Worm (Caenorhabditis elegans) whole organism, L4 larva: ENCODE measurements around the gene srw-109.
A peak's percentile ranks its signal among the peaks of the same experiment; 100 is the strongest.

Experiments
- F10B5.3 ChIP-seq: sonication (generic microtip); optimal IDR thresholded peaks from 2 replicates; lab custom pipeline; 2016; ENCODE audit warnings: mild to moderate bottlenecking, missing genetic modification characterization, missing compliant biosample characterization
- F44E2.7 ChIP-seq: fragments of 200-800 bp; sonication (Bioruptor generic); IDR thresholded peaks from 2 replicates; pipeline ENCODE4 v2.1.2; 2022; ENCODE audit warnings: missing genetic modification characterization, missing compliant biosample characterization
- R02D3.7 ChIP-seq: fragments of 150-350 bp; sonication (generic microtip); optimal IDR thresholded peaks from 3 replicates; lab custom pipeline; 2014; ENCODE audit warnings: missing biosample characterization, missing genetic modification characterization
- T20F7.1 ChIP-seq: fragments of 200-800 bp; sonication (Bioruptor generic); optimal IDR thresholded peaks from 2 replicates; lab custom pipeline; 2018; ENCODE audit warnings: mild to moderate bottlenecking, missing genetic modification characterization, missing compliant biosample characterization
- Y48G9A.11 ChIP-seq: fragments of 200-800 bp; sonication (Bioruptor generic); IDR thresholded peaks from 2 replicates; pipeline ENCODE4 v1.3.6; 2022; ENCODE audit warnings: missing genetic modification reagents, missing genetic modification characterization, missing compliant biosample characterization
- Y75B8A.6 ChIP-seq: fragments of 200-800 bp; sonication (Bioruptor generic); IDR thresholded peaks from 2 replicates; pipeline ENCODE4 v1.3.6; 2022; ENCODE audit warnings: missing genetic modification reagents, missing genetic modification characterization, missing compliant biosample characterization
- aha-1 ChIP-seq: fragments of 150-350 bp; peaks from one replicate; lab custom pipeline; 2014; ENCODE audit warnings: missing biosample characterization, missing genetic modification characterization
- ama-1 ChIP-seq: fragments of 150-350 bp; optimal IDR thresholded peaks from 2 replicates; lab custom pipeline; 2014; ENCODE audit warnings: inconsistent platforms, mixed read lengths
- arid-1 ChIP-seq: fragments of 200-800 bp; sonication (Bioruptor generic); conservative IDR thresholded peaks from 2 replicates; pipeline ENCODE4 v1.3.6; 2022; ENCODE audit warnings: missing genetic modification reagents, missing genetic modification characterization, missing compliant biosample characterization
- ceh-20 ChIP-seq: fragments of 200-800 bp; sonication (Bioruptor generic); IDR thresholded peaks from 2 replicates; pipeline ENCODE4 v1.3.6; 2022; ENCODE audit warnings: missing genetic modification reagents, missing genetic modification characterization, missing compliant biosample characterization
- ceh-28 ChIP-seq: fragments of 150-350 bp; optimal IDR thresholded peaks from 2 replicates; lab custom pipeline; 2014; ENCODE audit warnings: missing biosample characterization, missing genetic modification reagents, missing genetic modification characterization
- ceh-44 ChIP-seq: fragments of 200-800 bp; sonication (Bioruptor generic); IDR thresholded peaks from 2 replicates; pipeline ENCODE4 v1.3.6; 2022; ENCODE audit warnings: missing genetic modification reagents, missing genetic modification characterization, missing compliant biosample characterization
- ceh-82 ChIP-seq: sonication (generic microtip); optimal IDR thresholded peaks from 2 replicates; lab custom pipeline; 2017; ENCODE audit warnings: missing biosample characterization, missing genetic modification characterization
- daf-16 ChIP-seq, 3 experiments: sonication (generic microtip); optimal IDR thresholded peaks; 2 replicates each; lab custom pipeline; 2016 to 2017; ENCODE audit warnings: missing genetic modification characterization in 3 of 3, missing genetic modification reagents in 3 of 3, mild to moderate bottlenecking in 2 of 3, missing compliant biosample characterization in 2 of 3, missing biosample characterization in 1 of 3, moderate library complexity in 1 of 3
- daf-8 ChIP-seq: fragments of 200-800 bp; sonication (Bioruptor generic); IDR thresholded peaks from 2 replicates; pipeline ENCODE4 v1.3.6; 2022; ENCODE audit warnings: missing genetic modification characterization, missing compliant biosample characterization
- dmd-6 ChIP-seq: fragments of 200-800 bp; sonication (Bioruptor generic); IDR thresholded peaks from 2 replicates; pipeline ENCODE4 v1.3.6; 2022; ENCODE audit warnings: missing genetic modification reagents, missing genetic modification characterization, missing compliant biosample characterization
- dve-1 ChIP-seq: sonication (generic microtip); optimal IDR thresholded peaks from 2 replicates; lab custom pipeline; 2017; ENCODE audit warnings: antibody characterized with exemption, mild to moderate bottlenecking, missing genetic modification characterization, missing compliant biosample characterization; ENCODE audit not compliant: insufficient read depth
- egl-27 ChIP-seq: sonication (generic microtip); optimal IDR thresholded peaks from 3 replicates; lab custom pipeline; 2017; ENCODE audit warnings: missing biosample characterization, missing genetic modification reagents, missing genetic modification characterization
- hif-1 ChIP-seq, 2 experiments: sonication (generic microtip); optimal IDR thresholded peaks; 2 replicates each; lab custom pipeline; 2016 to 2017; ENCODE audit warnings: missing compliant biosample characterization in 2 of 2, missing genetic modification characterization in 2 of 2, missing genetic modification reagents in 2 of 2, missing genotype in 2 of 2, mild to moderate bottlenecking in 1 of 2
- hlh-11 ChIP-seq: fragments of 200-800 bp; sonication (Bioruptor generic); optimal IDR thresholded peaks from 2 replicates; lab custom pipeline; 2018; ENCODE audit warnings: mild to moderate bottlenecking, missing genetic modification characterization, missing compliant biosample characterization
- hmg-1.1 ChIP-seq: fragments of 200-800 bp; sonication (Bioruptor generic); IDR thresholded peaks from 2 replicates; pipeline ENCODE4 v1.3.6; 2022; ENCODE audit warnings: missing genetic modification reagents, missing genetic modification characterization, missing compliant biosample characterization
- lin-13 ChIP-seq: fragments of 150-350 bp; optimal IDR thresholded peaks from 2 replicates; lab custom pipeline; 2014; ENCODE audit warnings: missing biosample characterization, missing genetic modification reagents, missing genetic modification characterization
- lin-29 ChIP-seq: fragments of 200-800 bp; sonication (Bioruptor generic); IDR thresholded peaks from 2 replicates; pipeline ENCODE4 v1.3.6; 2022; ENCODE audit warnings: missing genetic modification reagents, missing genetic modification characterization, missing compliant biosample characterization
- lin-38 ChIP-seq: fragments of 200-800 bp; sonication (Bioruptor generic); IDR thresholded peaks from 2 replicates; pipeline ENCODE4 v1.3.6; 2022; ENCODE audit warnings: missing genetic modification reagents, missing genetic modification characterization, missing compliant biosample characterization
- madf-5 ChIP-seq, 2 experiments: fragments of 200-800 bp; sonication (Bioruptor generic); IDR thresholded peaks; 2 replicates each; pipeline ENCODE4 v1.3.6; 2022; ENCODE audit warnings: missing compliant biosample characterization in 2 of 2, missing genetic modification characterization in 2 of 2
- madf-9 ChIP-seq: fragments of 200-800 bp; sonication (Bioruptor generic); conservative IDR thresholded peaks from 2 replicates; pipeline ENCODE4 v1.3.6; 2022; ENCODE audit warnings: missing genetic modification reagents, missing genetic modification characterization, missing compliant biosample characterization
- mes-2 ChIP-seq: sonication (generic microtip); optimal IDR thresholded peaks from 2 replicates; lab custom pipeline; 2016; ENCODE audit warnings: missing genotype, mild to moderate bottlenecking, missing genetic modification characterization, missing compliant biosample characterization; ENCODE audit not compliant: poor library complexity, severe bottlenecking
- nhr-11 ChIP-seq: fragments of 150-350 bp; optimal IDR thresholded peaks from 2 replicates; lab custom pipeline; 2014; ENCODE audit warnings: missing biosample characterization, missing genetic modification characterization
- nhr-41 ChIP-seq: fragments of 200-800 bp; sonication (Bioruptor generic); IDR thresholded peaks from 2 replicates; pipeline ENCODE4 v1.3.6; 2022; ENCODE audit warnings: missing genetic modification reagents, missing genetic modification characterization, missing compliant biosample characterization
- nhr-6 ChIP-seq: fragments of 150-350 bp; optimal IDR thresholded peaks from 2 replicates; lab custom pipeline; 2014; ENCODE audit warnings: missing biosample characterization, missing genetic modification characterization
- nhr-77 ChIP-seq: fragments of 150-350 bp; optimal IDR thresholded peaks from 2 replicates; lab custom pipeline; 2014; ENCODE audit warnings: missing biosample characterization, missing genetic modification characterization
- pha-4 ChIP-seq, 2 experiments: fragments of 150-350 bp in 1 of 2; fragments of 200-800 bp in 1 of 2; sonication (Bioruptor generic) in 1 of 2; IDR thresholded peaks in 1 of 2; optimal IDR thresholded peaks in 1 of 2; 2 replicates each; pipeline versions ENCODE4 v1.3.6 to Lab custom; 2014 to 2022; ENCODE audit warnings: missing genetic modification characterization in 2 of 2, missing genetic modification reagents in 2 of 2, missing biosample characterization in 1 of 2, missing compliant biosample characterization in 1 of 2
- php-3 ChIP-seq: fragments of 200-800 bp; sonication (Bioruptor generic); IDR thresholded peaks from 2 replicates; pipeline ENCODE4 v1.3.6; 2022; ENCODE audit warnings: missing genetic modification reagents, missing genetic modification characterization, missing compliant biosample characterization
- pqm-1 ChIP-seq: sonication (generic microtip); optimal IDR thresholded peaks from 2 replicates; lab custom pipeline; 2017; ENCODE audit warnings: missing biosample characterization, missing genetic modification characterization
- saeg-2 ChIP-seq: fragments of 200-800 bp; sonication (Bioruptor generic); IDR thresholded peaks from 2 replicates; pipeline ENCODE4 v1.3.6; 2022; ENCODE audit warnings: missing genetic modification reagents, missing genetic modification characterization, missing compliant biosample characterization
- snpc-1.2 ChIP-seq: fragments of 200-800 bp; sonication (Bioruptor generic); IDR thresholded peaks from 2 replicates; pipeline ENCODE4 v1.3.6; 2022; ENCODE audit warnings: missing genetic modification reagents, missing genetic modification characterization, missing compliant biosample characterization
- snpc-4 ChIP-seq: fragments of 150-350 bp; optimal IDR thresholded peaks from 2 replicates; lab custom pipeline; 2014; ENCODE audit warnings: missing biosample characterization, missing genetic modification characterization
- spr-1 ChIP-seq: sonication (generic microtip); optimal IDR thresholded peaks from 2 replicates; lab custom pipeline; 2016; ENCODE audit warnings: mild to moderate bottlenecking, missing genetic modification characterization, missing compliant biosample characterization
- tag-97 ChIP-seq: fragments of 200-800 bp; sonication (Bioruptor generic); IDR thresholded peaks from 2 replicates; pipeline ENCODE4 v1.3.6; 2022; ENCODE audit warnings: missing genetic modification characterization, missing compliant biosample characterization
- unc-130 ChIP-seq: sonication (generic microtip); optimal IDR thresholded peaks from 2 replicates; lab custom pipeline; 2016; ENCODE audit warnings: missing genetic modification reagents, missing genetic modification characterization, missing compliant biosample characterization
- unc-62 ChIP-seq, 3 experiments: fragments of 150-350 bp in 1 of 3; sonication (generic microtip); optimal IDR thresholded peaks in 2 of 3; peaks in 1 of 3; 1 replicate in 1 of 3; 2 replicates in 2 of 3; lab custom pipeline; 2014 to 2017; ENCODE audit warnings: missing biosample characterization in 3 of 3, missing genetic modification characterization in 3 of 3, missing genetic modification reagents in 3 of 3, missing genotype in 1 of 3
- zfp-2 ChIP-seq: sonication (generic microtip); optimal IDR thresholded peaks from 2 replicates; lab custom pipeline; 2016; ENCODE audit warnings: mild to moderate bottlenecking, missing genetic modification characterization, missing compliant biosample characterization
- zip-2 ChIP-seq: fragments of 150-350 bp; optimal IDR thresholded peaks from 2 replicates; lab custom pipeline; 2014; ENCODE audit warnings: missing biosample characterization, missing genetic modification characterization
- ztf-7 ChIP-seq: fragments of 150-350 bp; optimal IDR thresholded peaks from 2 replicates; lab custom pipeline; 2014; ENCODE audit warnings: missing biosample characterization, missing genetic modification characterization

The srw-109 gene

ce11 chrV:628527-628926 lies 19.8 kb upstream of the srw-109 start, which contains the start of gene F48G7.9:
F48G7.9 (minus strand) TSS chrV:628627.
- TF ChIP-seq tag-97 (no peak), lin-38 (GFP tag; lab: Robert Waterston, UW) (no peak), unc-62 (GFP tag; optimal IDR thresholded peaks at IDR 0.05 in 1 of 2; lab: Kevin White, UChicago) (no peak), unc-62 (tag; optimal IDR thresholded peaks at IDR 0.05; lab: Kevin White, UChicago) (no peak)

ce11 chrV:627585-627984 lies 18.8 kb upstream of the srw-109 start, which contains the start of gene F48G7.8:
F48G7.8 (minus strand) TSS chrV:627685.
- TF ChIP-seq madf-9 (no peak), arid-1 (no peak), lin-13 (GFP tag; lab: Kevin White, UChicago) (no peak), unc-130 (GFP tag; lab: Kevin White, UChicago) (no peak), php-3 (no peak), hif-1 (tag; optimal IDR thresholded peaks at IDR 0.05; lab: Kevin White, UChicago) (no peak), Y48G9A.11 (GFP tag; lab: Robert Waterston, UW) (no peak), Y75B8A.6 (no peak), pqm-1 (tag; lab: Kevin White, UChicago) (no peak), aha-1 (tag; lab: Kevin White, UChicago) (no peak), F44E2.7 (GFP tag; lab: Robert Waterston, UW) (no peak), pha-4 (GFP tag; IDR thresholded peaks at IDR 0.05; lab: Robert Waterston, UW) (no peak), pha-4 (tag; optimal IDR thresholded peaks at IDR 0.05; lab: Kevin White, UChicago) (no peak), ceh-20 (no peak), hmg-1.1 (no peak), saeg-2 (GFP tag; lab: Robert Waterston, UW) (no peak), nhr-6 (no peak), daf-8 (GFP tag; lab: Robert Waterston, UW) (no peak), ama-1 (lab: Kevin White, UChicago) (no peak), T20F7.1 (GFP tag; lab: Kevin White, UChicago) (no peak), tag-97 (no peak)

- TF ChIP-seq unc-62 (GFP tag; optimal IDR thresholded peaks at IDR 0.05 in 1 of 2; lab: Kevin White, UChicago) = peak in 1 of 2 experiments; percentile 29
- no peak for TF ChIP-seq unc-62 (tag; optimal IDR thresholded peaks at IDR 0.05; lab: Kevin White, UChicago)
- TF ChIP-seq daf-16 (GFP tag; optimal IDR thresholded peaks at IDR 0.05; lab: Kevin White, UChicago) = no peak
- peak; percentile 10 for TF ChIP-seq daf-16 (tag; optimal IDR thresholded peaks at IDR 0.05; lab: Kevin White, UChicago)
- no peak for TF ChIP-seq lin-29 (GFP tag; lab: Robert Waterston, UW)
- TF ChIP-seq ama-1 (lab: Kevin White, UChicago) = no peak
- no peak for TF ChIP-seq F10B5.3 (tag; lab: Kevin White, UChicago)
- no peak for TF ChIP-seq daf-8 (GFP tag; lab: Robert Waterston, UW)
- TF ChIP-seq ceh-28 (tag; lab: Kevin White, UChicago) = no peak
- TF ChIP-seq spr-1 (tag; lab: Kevin White, UChicago) = no peak
- no peak for TF ChIP-seq madf-9
- no peak for TF ChIP-seq ceh-82 (tag; lab: Kevin White, UChicago)
- TF ChIP-seq pha-4 (GFP tag; IDR thresholded peaks at IDR 0.05; lab: Robert Waterston, UW) = no peak
- TF ChIP-seq pha-4 (tag; optimal IDR thresholded peaks at IDR 0.05; lab: Kevin White, UChicago) = no peak
- TF ChIP-seq mes-2 (tag; lab: Kevin White, UChicago) = no peak
- no peak for TF ChIP-seq nhr-77 (tag; lab: Kevin White, UChicago)
- TF ChIP-seq egl-27 (tag; lab: Kevin White, UChicago) = no peak
- no peak for TF ChIP-seq madf-5 (GFP tag; IDR thresholded peaks at IDR 0.05; lab: Robert Waterston, UW)
- TF ChIP-seq dve-1 = no peak
- no peak for TF ChIP-seq ztf-7
- TF ChIP-seq, all 104 proteins: peak for 2
These were observed 17.6 kb upstream of the srw-109 start, which contains the start of gene F48G7.7 for ce11 chrV:626321-626720. F48G7.7 (minus strand) TSS chrV:626421.

ce11 chrV:624922-625321 lies 16.2 kb upstream of the srw-109 start, which contains the start of gene srt-17:
srt-17 (minus strand) TSS chrV:625022.
- TF ChIP-seq dve-1 = no peak
- TF ChIP-seq dmd-6 (GFP tag; lab: Robert Waterston, UW) = no peak
- no peak for TF ChIP-seq ceh-44 (GFP tag; lab: Robert Waterston, UW)
- no peak for TF ChIP-seq ceh-82 (tag; lab: Kevin White, UChicago)
- TF ChIP-seq hlh-11 (tag; lab: Kevin White, UChicago) = no peak
- no peak for TF ChIP-seq zfp-2
- no peak for TF ChIP-seq R02D3.7 (tag; lab: Kevin White, UChicago)
- TF ChIP-seq snpc-4 = no peak
- TF ChIP-seq hif-1 (tag; optimal IDR thresholded peaks at IDR 0.05; lab: Kevin White, UChicago) = no peak
- no peak for TF ChIP-seq nhr-11 (tag; lab: Kevin White, UChicago)
- TF ChIP-seq snpc-1.2 (GFP tag; lab: Robert Waterston, UW) = no peak
- no peak for TF ChIP-seq nhr-41 (GFP tag; lab: Robert Waterston, UW)
- no peak for TF ChIP-seq php-3
- no peak for TF ChIP-seq saeg-2 (GFP tag; lab: Robert Waterston, UW)
- no peak for TF ChIP-seq zip-2
